Fruit fly (Drosophila melanogaster) whole organism, prepupa: ENCODE data around the gene CG31677.

Experiments used
- CG10631 ChIP-seq: fragments of 200-800 bp; sonication (Bioruptor generic); optimal IDR thresholded peaks from 2 replicates; lab custom pipeline; 2016; ENCODE audit warnings: missing biosample characterization, missing genetic modification characterization
- CG10669 ChIP-seq: fragments of 200-800 bp; sonication (Bioruptor generic); optimal IDR thresholded peaks from 3 replicates; lab custom pipeline; 2018; ENCODE audit warnings: missing biosample characterization, mild to moderate bottlenecking, missing genetic modification characterization, moderate library complexity
- CG11294 ChIP-seq: fragments of 200-800 bp; sonication (Bioruptor generic); IDR thresholded peaks from 2 replicates; pipeline ENCODE4 v1.3.6; 2022; ENCODE audit warnings: missing biosample characterization, missing genetic modification characterization
- CG11762 ChIP-seq: fragments of 200-800 bp; sonication (Bioruptor generic); optimal IDR thresholded peaks from 3 replicates; lab custom pipeline; 2016; ENCODE audit warnings: missing biosample characterization, missing genetic modification characterization; ENCODE audit not compliant: insufficient read depth
- CG15336 ChIP-seq: fragments of 200-800 bp; sonication (Bioruptor generic); IDR thresholded peaks from 2 replicates; pipeline ENCODE4 v1.3.6; 2022; ENCODE audit warnings: missing biosample characterization, missing genetic modification characterization
- CG1621 ChIP-seq: fragments of 200-800 bp; sonication (Bioruptor generic); optimal IDR thresholded peaks from 3 replicates; lab custom pipeline; 2018; ENCODE audit warnings: missing biosample characterization, mild to moderate bottlenecking, missing genetic modification characterization
- CG16779 ChIP-seq: fragments of 200-800 bp; sonication (Bioruptor generic); optimal IDR thresholded peaks from 3 replicates; lab custom pipeline; 2017; ENCODE audit warnings: missing biosample characterization, mild to moderate bottlenecking, missing genetic modification characterization
- CG31627 ChIP-seq: fragments of 200-800 bp; sonication (Bioruptor generic); optimal IDR thresholded peaks from 3 replicates; lab custom pipeline; 2016; ENCODE audit warnings: missing biosample characterization, missing genetic modification characterization
- CG32006 ChIP-seq: fragments of 200-800 bp; sonication (Bioruptor generic); optimal IDR thresholded peaks from 3 replicates; lab custom pipeline; 2017; ENCODE audit warnings: missing biosample characterization, mild to moderate bottlenecking, missing genetic modification characterization
- CG34406 ChIP-seq: fragments of 200-800 bp; sonication (Bioruptor generic); optimal IDR thresholded peaks from 3 replicates; lab custom pipeline; 2016; ENCODE audit warnings: missing biosample characterization, missing genetic modification characterization
- CG3919 ChIP-seq: fragments of 200-800 bp; sonication (Bioruptor generic); optimal IDR thresholded peaks from 3 replicates; lab custom pipeline; 2016; ENCODE audit warnings: missing biosample characterization, missing genetic modification characterization
- CG6792 ChIP-seq: fragments of 200-800 bp; sonication (Bioruptor generic); optimal IDR thresholded peaks from 3 replicates; lab custom pipeline; 2016; ENCODE audit warnings: missing biosample characterization, missing genetic modification characterization
- CG7368 ChIP-seq: fragments of 200-800 bp; sonication (Bioruptor generic); optimal IDR thresholded peaks from 3 replicates; lab custom pipeline; 2016; ENCODE audit warnings: missing biosample characterization, missing genetic modification characterization
- CG8319 ChIP-seq: fragments of 200-800 bp; sonication (Bioruptor generic); optimal IDR thresholded peaks from 3 replicates; lab custom pipeline; 2016; ENCODE audit warnings: missing biosample characterization, missing genetic modification characterization
- Eip75B ChIP-seq: fragments of 200-800 bp; sonication (Bioruptor generic); optimal IDR thresholded peaks from 3 replicates; lab custom pipeline; 2016; ENCODE audit warnings: missing biosample characterization, missing genetic modification characterization
- Eip78C ChIP-seq: fragments of 200-800 bp; sonication (Bioruptor generic); peaks from one replicate; lab custom pipeline; 2016; ENCODE audit warnings: missing biosample characterization, missing genetic modification characterization
- Ets21C ChIP-seq: fragments of 200-800 bp; sonication (Bioruptor generic); optimal IDR thresholded peaks from 3 replicates; lab custom pipeline; 2016; ENCODE audit warnings: missing biosample characterization, missing genetic modification characterization
- Gug ChIP-seq: fragments of 200-800 bp; sonication (Bioruptor generic); IDR thresholded peaks from 2 replicates; pipeline ENCODE4 v1.3.6; 2022; ENCODE audit warnings: missing biosample characterization, missing genetic modification characterization
- Hr38 ChIP-seq: sonication (Bioruptor generic); optimal IDR thresholded peaks from 2 replicates; lab custom pipeline; 2016; ENCODE audit warnings: missing biosample characterization, missing genetic modification characterization
- Hr39 ChIP-seq: fragments of 200-800 bp; sonication (Bioruptor generic); optimal IDR thresholded peaks from 2 replicates; lab custom pipeline; 2016; ENCODE audit warnings: missing biosample characterization, missing genetic modification characterization
- Lpt ChIP-seq: fragments of 200-800 bp; sonication (Bioruptor generic); optimal IDR thresholded peaks from 3 replicates; lab custom pipeline; 2016; ENCODE audit warnings: missing biosample characterization, missing genetic modification characterization
- Smox ChIP-seq: fragments of 200-800 bp; sonication (Bioruptor generic); optimal IDR thresholded peaks from 3 replicates; lab custom pipeline; 2016; ENCODE audit warnings: missing biosample characterization, missing genetic modification characterization
- Sox102F ChIP-seq: fragments of 200-800 bp; sonication (Bioruptor generic); optimal IDR thresholded peaks from 2 replicates; lab custom pipeline; 2016; ENCODE audit warnings: missing biosample characterization, mild to moderate bottlenecking, missing genetic modification characterization
- Sox14 ChIP-seq: fragments of 200-800 bp; sonication (Bioruptor generic); optimal IDR thresholded peaks from 3 replicates; lab custom pipeline; 2016; ENCODE audit warnings: missing biosample characterization, missing genetic modification characterization
- acj6 ChIP-seq: fragments of 200-800 bp; sonication (Bioruptor generic); optimal IDR thresholded peaks from 3 replicates; lab custom pipeline; 2016; ENCODE audit warnings: missing biosample characterization, missing genetic modification characterization
- eg ChIP-seq: fragments of 200-800 bp; sonication (Bioruptor generic); IDR thresholded peaks from 3 replicates; pipeline ENCODE4 v1.3.6; 2022; ENCODE audit warnings: missing biosample characterization, missing genetic modification characterization
- esn ChIP-seq: fragments of 200-800 bp; sonication (Bioruptor generic); optimal IDR thresholded peaks from 2 replicates; lab custom pipeline; 2016; ENCODE audit warnings: missing biosample characterization, mild to moderate bottlenecking, missing genetic modification characterization, moderate library complexity
- fd59A ChIP-seq: fragments of 200-800 bp; sonication (Bioruptor generic); optimal IDR thresholded peaks from 2 replicates; lab custom pipeline; 2017; ENCODE audit warnings: missing biosample characterization, mild to moderate bottlenecking, missing genetic modification characterization, missing genetic modification reagents
- fd85E ChIP-seq: fragments of 200-800 bp; sonication (Bioruptor generic); optimal IDR thresholded peaks from 3 replicates; lab custom pipeline; 2016; ENCODE audit warnings: missing biosample characterization, missing genetic modification characterization
- lz ChIP-seq: fragments of 200-800 bp; sonication (Bioruptor generic); optimal IDR thresholded peaks from 3 replicates; lab custom pipeline; 2016; ENCODE audit warnings: missing biosample characterization, missing genetic modification characterization
- net ChIP-seq: fragments of 200-800 bp; sonication (Bioruptor generic); optimal IDR thresholded peaks from 3 replicates; lab custom pipeline; 2016; ENCODE audit warnings: missing biosample characterization, missing genetic modification characterization
- pdm3 ChIP-seq: fragments of 200-800 bp; sonication (Bioruptor generic); optimal IDR thresholded peaks from 3 replicates; lab custom pipeline; 2016; ENCODE audit warnings: missing biosample characterization, missing genetic modification characterization
- spab ChIP-seq: fragments of 200-800 bp; sonication (Bioruptor generic); optimal IDR thresholded peaks from 2 replicates; lab custom pipeline; 2017; ENCODE audit warnings: missing biosample characterization, mild to moderate bottlenecking, missing genetic modification characterization, missing genetic modification reagents
- ss ChIP-seq, 2 experiments: fragments of 200-800 bp; sonication (Bioruptor generic); optimal IDR thresholded peaks; 2 replicates in 1 of 2; 3 replicates in 1 of 2; lab custom pipeline; 2017 to 2018; ENCODE audit warnings: mild to moderate bottlenecking in 2 of 2, missing biosample characterization in 2 of 2, missing genetic modification characterization in 2 of 2, moderate library complexity in 1 of 2
- svp ChIP-seq: fragments of 200-800 bp; sonication (Bioruptor generic); peaks from one replicate; lab custom pipeline; 2016; ENCODE audit warnings: missing biosample characterization, missing genetic modification characterization
- topi ChIP-seq: fragments of 200-800 bp; sonication (Bioruptor generic); optimal IDR thresholded peaks from 3 replicates; lab custom pipeline; 2016; ENCODE audit warnings: missing biosample characterization, missing genetic modification characterization

The CG31677 gene

dm6 chr2L:20634215-20634614 is 30.2 kb upstream of the CG31677 start, which contains the start of gene CG17472:
Gene CG17472 (plus strand): TSS chr2L:20634515.
- no peak for TF ChIP-seq Ets21C (GFP tag; lab: Kevin White, UChicago)
- TF ChIP-seq Eip78C (GFP tag; lab: Kevin White, UChicago): no peak
- no peak for TF ChIP-seq CG6792 (GFP tag; lab: Kevin White, UChicago)
- TF ChIP-seq Lpt (GFP tag; lab: Kevin White, UChicago): no peak
- no peak for TF ChIP-seq CG10669 (GFP tag; lab: Kevin White, UChicago)
- TF ChIP-seq spab: no peak
- TF ChIP-seq CG15336: no peak
- no peak for TF ChIP-seq CG16779 (tag; lab: Kevin White, UChicago)
- TF ChIP-seq CG32006 (GFP tag; lab: Kevin White, UChicago): no peak
- no peak for TF ChIP-seq topi (GFP tag; lab: Kevin White, UChicago)
- TF ChIP-seq Sox102F: no peak
- no peak for TF ChIP-seq CG1621 (tag; lab: Kevin White, UChicago)
- no peak for TF ChIP-seq esn (GFP tag; lab: Kevin White, UChicago)
- no peak for TF ChIP-seq CG3919
- TF ChIP-seq net (GFP tag; lab: Kevin White, UChicago): no peak
- no peak for TF ChIP-seq CG31627 (GFP tag; lab: Kevin White, UChicago)
- TF ChIP-seq fd85E (GFP tag; lab: Kevin White, UChicago): no peak

dm6 chr2L:20614222-20614621 is 10.2 kb upstream of the CG31677 start, which contains the start of gene CG15475:
Gene CG15475 (plus strand): TSS chr2L:20614522.
- no peak for TF ChIP-seq svp (GFP tag; lab: Kevin White, UChicago)
- TF ChIP-seq CG1621 (tag; lab: Kevin White, UChicago): no peak
- no peak for TF ChIP-seq Hr38 (GFP tag; lab: Kevin White, UChicago)
- TF ChIP-seq Gug: no peak
- TF ChIP-seq CG6792 (GFP tag; lab: Kevin White, UChicago): no peak
- no peak for TF ChIP-seq fd85E (GFP tag; lab: Kevin White, UChicago)
- no peak for TF ChIP-seq lz
- TF ChIP-seq ss (GFP tag; optimal IDR thresholded peaks at IDR 0.05; lab: Kevin White, UChicago): no peak
- TF ChIP-seq CG15336: no peak
- TF ChIP-seq Lpt (GFP tag; lab: Kevin White, UChicago): no peak
- no peak for TF ChIP-seq CG32006 (GFP tag; lab: Kevin White, UChicago)
- no peak for TF ChIP-seq CG7368 (GFP tag; lab: Kevin White, UChicago)
- TF ChIP-seq eg: no peak
- no peak for TF ChIP-seq Eip75B (GFP tag; lab: Kevin White, UChicago)
- TF ChIP-seq CG11294 (GFP tag; lab: Robert Waterston, UW): no peak
- no peak for TF ChIP-seq CG16779 (tag; lab: Kevin White, UChicago)
- no peak for TF ChIP-seq Hr39 (GFP tag; lab: Kevin White, UChicago)

dm6 chr2L:20601282-20601681 is 2.7 kb downstream of the CG31677 start:
- TF ChIP-seq Sox14 (GFP tag; lab: Kevin White, UChicago) (no peak), Hr38 (GFP tag; lab: Kevin White, UChicago) (no peak), acj6 (GFP tag; lab: Kevin White, UChicago) (no peak), Smox (no peak), fd59A (GFP tag; lab: Kevin White, UChicago) (no peak), CG10631 (GFP tag; lab: Kevin White, UChicago) (no peak), Sox102F (no peak), svp (GFP tag; lab: Kevin White, UChicago) (no peak), CG7368 (GFP tag; lab: Kevin White, UChicago) (no peak), Hr39 (GFP tag; lab: Kevin White, UChicago) (no peak), CG11762 (GFP tag; lab: Kevin White, UChicago) (no peak), net (GFP tag; lab: Kevin White, UChicago) (no peak), Eip75B (GFP tag; lab: Kevin White, UChicago) (no peak), Ets21C (GFP tag; lab: Kevin White, UChicago) (no peak), CG6792 (GFP tag; lab: Kevin White, UChicago) (no peak), pdm3 (GFP tag; lab: Kevin White, UChicago) (no peak), CG34406 (GFP tag; lab: Kevin White, UChicago) (no peak), CG8319 (GFP tag; lab: Kevin White, UChicago) (no peak), Gug (no peak), CG3919 (no peak)
